Fruit fly (Drosophila melanogaster) whole organism, adult: ENCODE data around the gene Irk3.

Experiments used
- CG11617 ChIP-seq: fragments of 200-800 bp; sonication (Bioruptor generic); optimal IDR thresholded peaks from 2 replicates; lab custom pipeline; 2017; ENCODE audit warnings: mild to moderate bottlenecking, missing biosample characterization, missing genetic modification reagents, missing genetic modification characterization
- CG12768 ChIP-seq: fragments of 200-800 bp; sonication (Bioruptor generic); optimal IDR thresholded peaks from 2 replicates; lab custom pipeline; 2017; ENCODE audit warnings: missing biosample characterization, missing genetic modification characterization, mild to moderate bottlenecking, moderate library complexity, missing genetic modification reagents
- CG14711 ChIP-seq: fragments of 200-800 bp; sonication (Bioruptor generic); optimal IDR thresholded peaks from 2 replicates; lab custom pipeline; 2018; ENCODE audit warnings: missing biosample characterization, mild to moderate bottlenecking, missing genetic modification characterization, moderate library complexity
- CG1620 ChIP-seq: fragments of 200-800 bp; sonication (Bioruptor generic); optimal IDR thresholded peaks from 2 replicates; lab custom pipeline; 2016; ENCODE audit warnings: missing biosample characterization, missing genetic modification characterization
- CG33017 ChIP-seq: fragments of 200-800 bp; sonication (Bioruptor generic); optimal IDR thresholded peaks from 2 replicates; lab custom pipeline; 2018; ENCODE audit warnings: missing biosample characterization, mild to moderate bottlenecking, missing genetic modification characterization, moderate library complexity
- CG7045 ChIP-seq: fragments of 200-800 bp; sonication (Bioruptor generic); optimal IDR thresholded peaks from 2 replicates; lab custom pipeline; 2017; ENCODE audit warnings: missing biosample characterization, mild to moderate bottlenecking, missing genetic modification characterization
- CG7101 ChIP-seq: fragments of 200-800 bp; sonication (Bioruptor generic); optimal IDR thresholded peaks from 2 replicates; lab custom pipeline; 2018; ENCODE audit warnings: missing biosample characterization, mild to moderate bottlenecking, missing genetic modification characterization, moderate library complexity
- Clk ChIP-seq: fragments of 200-800 bp; sonication (Bioruptor generic); optimal IDR thresholded peaks from 2 replicates; lab custom pipeline; 2017; ENCODE audit warnings: missing biosample characterization, missing genetic modification characterization
- Crg-1 ChIP-seq: fragments of 200-800 bp; sonication (Bioruptor generic); optimal IDR thresholded peaks from 2 replicates; lab custom pipeline; 2016; ENCODE audit warnings: missing biosample characterization, missing genetic modification characterization
- Hr96 ChIP-seq: fragments of 200-800 bp; sonication (Bioruptor generic); optimal IDR thresholded peaks from 2 replicates; lab custom pipeline; 2016; ENCODE audit warnings: missing biosample characterization, missing genetic modification characterization
- Mnt ChIP-seq: fragments of 200-800 bp; sonication (Bioruptor generic); optimal IDR thresholded peaks from 2 replicates; lab custom pipeline; 2016; ENCODE audit warnings: missing biosample characterization, mild to moderate bottlenecking, missing genetic modification characterization
- bab1 ChIP-seq: fragments of 200-800 bp; sonication (Bioruptor generic); optimal IDR thresholded peaks from 3 replicates; lab custom pipeline; 2019; ENCODE audit warnings: missing biosample characterization, mild to moderate bottlenecking, missing genetic modification characterization, moderate library complexity
- cic ChIP-seq: fragments of 200-800 bp; sonication (Bioruptor generic); optimal IDR thresholded peaks from 2 replicates; lab custom pipeline; 2017; ENCODE audit warnings: missing biosample characterization, mild to moderate bottlenecking, missing genetic modification characterization, moderate library complexity
- cnc ChIP-seq, 2 experiments: fragments of >200 bp; optimal IDR thresholded peaks; 2 replicates each; lab custom pipeline; 2017
- kay ChIP-seq: fragments of 200-800 bp; sonication (Bioruptor generic); peaks from one replicate; lab custom pipeline; 2016; ENCODE audit warnings: missing biosample characterization, missing genetic modification characterization, borderline replicate concordance
- ovo ChIP-seq: fragments of 200-800 bp; sonication (Bioruptor generic); optimal IDR thresholded peaks from 2 replicates; lab custom pipeline; 2016; ENCODE audit warnings: missing biosample characterization, missing genetic modification characterization
- pad ChIP-seq: fragments of 200-800 bp; sonication (Bioruptor generic); optimal IDR thresholded peaks from 3 replicates; lab custom pipeline; 2017; ENCODE audit warnings: missing biosample characterization, missing genetic modification characterization, mild to moderate bottlenecking, moderate library complexity, missing genetic modification reagents
- tj ChIP-seq: fragments of 200-800 bp; sonication (Bioruptor generic); optimal IDR thresholded peaks from 3 replicates; lab custom pipeline; 2017; ENCODE audit warnings: missing biosample characterization, mild to moderate bottlenecking, missing genetic modification characterization, moderate library complexity
- toe ChIP-seq: fragments of 200-800 bp; sonication (Bioruptor generic); optimal IDR thresholded peaks from 2 replicates; lab custom pipeline; 2016; ENCODE audit warnings: missing biosample characterization, missing genetic modification characterization

The Irk3 gene

DNA sequence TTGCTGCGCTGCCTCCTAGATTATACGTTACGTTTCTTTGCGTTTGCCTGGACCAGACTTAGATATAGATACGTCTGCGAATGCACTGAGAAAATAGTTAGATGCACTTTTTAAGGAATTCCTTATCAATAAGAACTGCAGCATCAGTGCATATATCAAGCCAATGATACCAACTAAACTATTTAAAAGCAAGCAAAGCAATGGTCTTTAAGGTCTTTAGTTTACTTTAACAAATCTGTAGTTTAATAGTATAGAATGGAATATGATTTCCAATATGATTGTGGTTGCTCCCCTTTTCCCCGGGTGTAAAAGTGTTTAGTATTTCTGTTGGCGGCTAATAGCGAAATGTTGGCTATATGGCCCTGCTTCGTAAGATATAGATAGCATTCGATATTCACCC lies 33.1 kb upstream of the Irk3 start:
- TF ChIP-seq ovo (GFP tag; lab: Kevin White, UChicago) = no peak
- TF ChIP-seq Hr96 = no peak
- TF ChIP-seq Clk (GFP tag; lab: Kevin White, UChicago) = no peak
- no peak for TF ChIP-seq tj (GFP tag; lab: Kevin White, UChicago)
- no peak for TF ChIP-seq CG7045 (GFP tag; lab: Kevin White, UChicago)
- no peak for TF ChIP-seq cnc (optimal IDR thresholded peaks at IDR 0.05; lab: Kevin White, UChicago)
- no peak for TF ChIP-seq CG33017
- TF ChIP-seq cic (GFP tag; lab: Kevin White, UChicago) = no peak
- no peak for TF ChIP-seq CG1620 (GFP tag; lab: Kevin White, UChicago)
- TF ChIP-seq CG7101 (tag; lab: Kevin White, UChicago) = no peak
- TF ChIP-seq Crg-1 (GFP tag; lab: Kevin White, UChicago) = no peak
- TF ChIP-seq CG11617 (GFP tag; lab: Kevin White, UChicago) = no peak
- no peak for TF ChIP-seq CG12768
- TF ChIP-seq Mnt (GFP tag; lab: Kevin White, UChicago) = no peak

- no peak for TF ChIP-seq CG7101 (tag; lab: Kevin White, UChicago)
- TF ChIP-seq cnc (optimal IDR thresholded peaks at IDR 0.05; lab: Kevin White, UChicago) = no peak
Measured at dm6 chr2L:18745454-18745853, 31.9 kb upstream of the Irk3 start.

DNA sequence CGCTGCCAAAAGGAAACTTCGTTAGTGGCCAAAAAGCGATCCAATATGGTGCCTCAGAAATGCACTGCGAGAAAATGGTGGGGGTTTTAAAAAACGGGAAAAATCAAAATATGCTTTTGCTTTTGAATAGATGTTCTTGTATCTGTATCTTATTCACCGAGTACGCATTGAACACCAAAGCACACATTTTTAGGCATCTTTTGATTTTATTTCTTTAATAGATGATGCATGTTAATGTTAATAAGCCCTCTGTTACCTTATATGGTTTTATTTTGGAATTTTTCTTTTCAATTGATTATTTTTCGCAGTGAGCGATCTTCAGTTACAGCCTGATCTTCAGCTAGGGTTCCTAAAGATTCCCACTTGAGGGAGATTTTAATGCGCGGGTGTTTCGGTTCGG lies 30.3 kb upstream of the Irk3 start:
- TF ChIP-seq cnc (optimal IDR thresholded peaks at IDR 0.05; lab: Kevin White, UChicago) (no peak), CG7101 (tag; lab: Kevin White, UChicago) (no peak), CG33017 (no peak), Mnt (GFP tag; lab: Kevin White, UChicago) (no peak), Clk (GFP tag; lab: Kevin White, UChicago) (no peak), CG11617 (GFP tag; lab: Kevin White, UChicago) (no peak), ovo (GFP tag; lab: Kevin White, UChicago) (no peak), CG1620 (GFP tag; lab: Kevin White, UChicago) (no peak), cic (GFP tag; lab: Kevin White, UChicago) (no peak), toe (no peak), Hr96 (no peak), kay (GFP tag; lab: Kevin White, UChicago) (no peak), CG7045 (GFP tag; lab: Kevin White, UChicago) (no peak), CG12768 (no peak), bab1 (GFP tag; lab: Kevin White, UChicago) (no peak)

DNA sequence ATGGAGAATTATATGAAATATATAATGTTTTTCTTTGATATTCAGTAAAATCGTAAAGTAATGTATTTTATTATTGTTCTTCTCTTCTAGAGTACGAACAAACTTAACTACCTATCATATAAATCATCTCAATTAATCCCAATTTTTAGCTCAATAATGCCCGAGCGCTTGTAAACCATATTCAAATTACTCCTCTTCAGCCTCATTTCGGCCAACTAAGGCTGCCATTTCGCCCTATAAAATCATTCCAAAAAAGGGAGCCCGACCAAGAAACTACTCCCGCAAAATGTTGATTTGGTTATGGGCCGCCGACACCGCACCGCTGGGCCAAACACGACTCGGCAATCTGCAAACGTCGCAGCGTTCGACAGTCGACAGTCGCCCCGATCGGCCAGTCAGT lies 29.2 kb upstream of the Irk3 start:
- TF ChIP-seq CG7101 (tag; lab: Kevin White, UChicago) = no peak
- no peak for TF ChIP-seq CG33017
- TF ChIP-seq cnc (optimal IDR thresholded peaks at IDR 0.05; lab: Kevin White, UChicago) = no peak
- TF ChIP-seq CG7045 (GFP tag; lab: Kevin White, UChicago) = no peak
- TF ChIP-seq CG12768 = no peak
- TF ChIP-seq CG11617 (GFP tag; lab: Kevin White, UChicago) = no peak

DNA sequence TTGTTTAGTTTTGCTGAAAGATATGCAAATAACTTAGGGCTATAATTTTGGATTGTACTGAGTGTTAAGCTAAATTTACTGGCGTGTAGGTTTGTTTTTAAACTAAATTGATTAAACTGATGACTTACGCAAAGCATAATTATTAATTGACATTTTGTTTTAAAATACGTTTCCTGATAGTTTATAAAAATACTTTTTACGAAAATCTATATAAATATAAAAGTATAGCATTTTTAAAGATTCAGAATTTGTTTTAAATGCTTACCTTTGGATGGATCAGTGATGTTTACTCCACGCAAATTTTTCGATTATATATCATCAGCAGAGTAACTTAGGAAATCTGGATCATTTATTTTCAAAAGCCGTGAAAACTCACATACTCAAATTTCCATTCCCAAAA lies 26.5 kb upstream of the Irk3 start, which contains the start of the genes CG42752 and CG15167:
Gene CG42752, minus strand, starts transcription at position 101 of the 400 bp plus-strand sequence.
Gene CG15167, plus strand, starts transcription at position 349 of the 400 bp plus-strand sequence.
- TF ChIP-seq CG14711 (tag; lab: Kevin White, UChicago) = no peak
- TF ChIP-seq CG1620 (GFP tag; lab: Kevin White, UChicago) = no peak
- TF ChIP-seq toe = no peak
- TF ChIP-seq tj (GFP tag; lab: Kevin White, UChicago) = no peak
- TF ChIP-seq ovo (GFP tag; lab: Kevin White, UChicago) = no peak
- TF ChIP-seq Hr96 = no peak
- no peak for TF ChIP-seq CG7101 (tag; lab: Kevin White, UChicago)
- no peak for TF ChIP-seq Clk (GFP tag; lab: Kevin White, UChicago)
- TF ChIP-seq Mnt (GFP tag; lab: Kevin White, UChicago) = no peak
- TF ChIP-seq CG7045 (GFP tag; lab: Kevin White, UChicago) = no peak
- no peak for TF ChIP-seq CG12768
- no peak for TF ChIP-seq Crg-1 (GFP tag; lab: Kevin White, UChicago)
- TF ChIP-seq pad (GFP tag; lab: Kevin White, UChicago) = no peak
- no peak for TF ChIP-seq cic (GFP tag; lab: Kevin White, UChicago)
- no peak for TF ChIP-seq kay (GFP tag; lab: Kevin White, UChicago)
- TF ChIP-seq CG11617 (GFP tag; lab: Kevin White, UChicago) = no peak

- no peak for TF ChIP-seq CG1620 (GFP tag; lab: Kevin White, UChicago)
- no peak for TF ChIP-seq CG7101 (tag; lab: Kevin White, UChicago)
- no peak for TF ChIP-seq toe
- TF ChIP-seq bab1 (GFP tag; lab: Kevin White, UChicago) = no peak
- no peak for TF ChIP-seq Clk (GFP tag; lab: Kevin White, UChicago)
- no peak for TF ChIP-seq pad (GFP tag; lab: Kevin White, UChicago)
- TF ChIP-seq cic (GFP tag; lab: Kevin White, UChicago) = no peak
- TF ChIP-seq Mnt (GFP tag; lab: Kevin White, UChicago) = no peak
- no peak for TF ChIP-seq CG7045 (GFP tag; lab: Kevin White, UChicago)
- TF ChIP-seq CG12768 = no peak
- no peak for TF ChIP-seq CG33017
- TF ChIP-seq Hr96 = no peak
- TF ChIP-seq ovo (GFP tag; lab: Kevin White, UChicago) = no peak
- TF ChIP-seq tj (GFP tag; lab: Kevin White, UChicago) = no peak
- TF ChIP-seq cnc (optimal IDR thresholded peaks at IDR 0.05; lab: Kevin White, UChicago) = no peak
- TF ChIP-seq CG14711 (tag; lab: Kevin White, UChicago) = no peak
Measured at dm6 chr2L:18737239-18737638, 23.7 kb upstream of the Irk3 start.
